Fruit fly (Drosophila melanogaster) whole organism, embryonic: ENCODE measurements around the gene elgi.

Experiments used
- B-H2 ChIP-seq: fragments of 200-800 bp; sonication (Bioruptor generic); optimal IDR thresholded peaks from 2 replicates; lab custom pipeline; 2018; ENCODE audit warnings: missing biosample characterization, mild to moderate bottlenecking, missing genetic modification characterization
- CG10321 ChIP-seq: fragments of 200-800 bp; sonication (Bioruptor generic); IDR thresholded peaks from 2 replicates; pipeline ENCODE4 v1.3.6; 2022; ENCODE audit warnings: missing biosample characterization, missing genetic modification characterization
- CG10462 ChIP-seq: fragments of 200-800 bp; sonication (Bioruptor generic); optimal IDR thresholded peaks from 2 replicates; lab custom pipeline; 2016; ENCODE audit warnings: missing biosample characterization, missing genetic modification characterization
- CG10959 ChIP-seq: fragments of 200-800 bp; sonication (Bioruptor generic); IDR thresholded peaks from 2 replicates; pipeline ENCODE4 v1.3.6; 2022; ENCODE audit warnings: missing biosample characterization, missing genetic modification characterization
- CG11085 ChIP-seq: fragments of 200-800 bp; sonication (Bioruptor generic); IDR thresholded peaks from 2 replicates; pipeline ENCODE4 v1.3.6; 2022; ENCODE audit warnings: missing biosample characterization, missing genetic modification characterization
- CG1233 ChIP-seq: fragments of 200-800 bp; sonication (Bioruptor generic); optimal IDR thresholded peaks from 4 replicates; lab custom pipeline; 2018; ENCODE audit warnings: missing biosample characterization, mild to moderate bottlenecking, missing genetic modification characterization
- CG12659 ChIP-seq: fragments of 200-800 bp; sonication (Bioruptor generic); optimal IDR thresholded peaks from 3 replicates; lab custom pipeline; 2017; ENCODE audit warnings: mild to moderate bottlenecking, missing biosample characterization, missing genetic modification reagents, missing genetic modification characterization
- CG13123 ChIP-seq: fragments of 200-800 bp; sonication (Bioruptor generic); optimal IDR thresholded peaks from 2 replicates; lab custom pipeline; 2016; ENCODE audit warnings: missing biosample characterization, missing genetic modification characterization
- CG13296 ChIP-seq: fragments of 200-800 bp; sonication (Bioruptor generic); optimal IDR thresholded peaks from 3 replicates; lab custom pipeline; 2018; ENCODE audit warnings: missing biosample characterization, mild to moderate bottlenecking, missing genetic modification characterization
- CG13775 ChIP-seq: fragments of 200-800 bp; sonication (Bioruptor generic); optimal IDR thresholded peaks from 3 replicates; lab custom pipeline; 2017; ENCODE audit warnings: missing biosample characterization, mild to moderate bottlenecking, missing genetic modification characterization
- CG13894 ChIP-seq: fragments of 200-800 bp; sonication (Bioruptor generic); optimal IDR thresholded peaks from 3 replicates; lab custom pipeline; 2018; ENCODE audit warnings: missing biosample characterization, mild to moderate bottlenecking, missing genetic modification characterization, moderate library complexity
- CG14441 ChIP-seq: fragments of 200-800 bp; sonication (Bioruptor generic); IDR thresholded peaks from 2 replicates; pipeline ENCODE4 v1.3.6; 2022; ENCODE audit warnings: missing biosample characterization, missing genetic modification characterization
- CG17912 ChIP-seq: fragments of 200-800 bp; sonication (Bioruptor generic); optimal IDR thresholded peaks from 2 replicates; lab custom pipeline; 2018; ENCODE audit warnings: missing biosample characterization, mild to moderate bottlenecking, missing genetic modification characterization
- CG18599 ChIP-seq: fragments of 200-800 bp; sonication (Bioruptor generic); optimal IDR thresholded peaks from 3 replicates; lab custom pipeline; 2017; ENCODE audit warnings: missing biosample characterization, missing genetic modification characterization, mild to moderate bottlenecking, moderate library complexity, missing genetic modification reagents
- CG30431 ChIP-seq: fragments of 200-800 bp; sonication (Bioruptor generic); optimal IDR thresholded peaks from 2 replicates; lab custom pipeline; 2017; ENCODE audit warnings: missing biosample characterization, missing genetic modification characterization
- CG4328 ChIP-seq: fragments of 200-800 bp; sonication (Bioruptor generic); optimal IDR thresholded peaks from 3 replicates; lab custom pipeline; 2017; ENCODE audit warnings: missing biosample characterization, missing genetic modification reagents, missing genetic modification characterization
- CG4360 ChIP-seq: fragments of 200-800 bp; sonication (Bioruptor generic); IDR thresholded peaks from 2 replicates; pipeline ENCODE4 v1.3.6; 2022; ENCODE audit warnings: missing biosample characterization, missing genetic modification characterization
- CG4707 ChIP-seq: fragments of 200-800 bp; sonication (Bioruptor generic); optimal IDR thresholded peaks from 2 replicates; lab custom pipeline; 2018; ENCODE audit warnings: missing biosample characterization, mild to moderate bottlenecking, missing genetic modification characterization, moderate library complexity
- CG6813 ChIP-seq: fragments of 200-800 bp; sonication (Bioruptor generic); optimal IDR thresholded peaks from 2 replicates; lab custom pipeline; 2017; ENCODE audit warnings: missing biosample characterization, missing genetic modification characterization, mild to moderate bottlenecking, moderate library complexity, missing genetic modification reagents
- CG7372 ChIP-seq: fragments of 200-800 bp; sonication (Bioruptor generic); IDR thresholded peaks from 2 replicates; pipeline ENCODE4 v1.3.6; 2022; ENCODE audit warnings: missing biosample characterization, missing genetic modification characterization
- CG8359 ChIP-seq: fragments of 200-800 bp; sonication (Bioruptor generic); optimal IDR thresholded peaks from 2 replicates; lab custom pipeline; 2017; ENCODE audit warnings: missing biosample characterization, mild to moderate bottlenecking, missing genetic modification characterization, borderline replicate concordance
- CG9727 ChIP-seq: fragments of 200-800 bp; sonication (Bioruptor generic); optimal IDR thresholded peaks from 3 replicates; lab custom pipeline; 2017; ENCODE audit warnings: missing biosample characterization, mild to moderate bottlenecking, missing genetic modification characterization
- CrebB ChIP-seq: fragments of 200-800 bp; sonication (Bioruptor generic); optimal IDR thresholded peaks from 3 replicates; lab custom pipeline; 2018; ENCODE audit warnings: missing biosample characterization, mild to moderate bottlenecking, missing genetic modification characterization
- Dp ChIP-seq: fragments of 200-800 bp; sonication (Bioruptor generic); optimal IDR thresholded peaks from 2 replicates; lab custom pipeline; 2018; ENCODE audit warnings: missing biosample characterization, mild to moderate bottlenecking, missing genetic modification characterization, moderate library complexity
- Drgx ChIP-seq: fragments of 200-800 bp; sonication (Bioruptor generic); IDR thresholded peaks from 2 replicates; pipeline ENCODE4 v1.3.6; 2022; ENCODE audit warnings: missing biosample characterization, missing genetic modification characterization
- Hsf ChIP-seq: fragments of 200-800 bp; sonication (Bioruptor generic); optimal IDR thresholded peaks from 3 replicates; lab custom pipeline; 2016; ENCODE audit warnings: missing biosample characterization, missing genetic modification characterization
- Jarid2 ChIP-seq: fragments of 200-800 bp; sonication (Bioruptor generic); optimal IDR thresholded peaks from 3 replicates; lab custom pipeline; 2017; ENCODE audit warnings: mild to moderate bottlenecking, missing biosample characterization, missing genetic modification reagents, missing genetic modification characterization
- MBD-R2 ChIP-seq: fragments of 200-800 bp; sonication (Bioruptor generic); IDR thresholded peaks from 2 replicates; pipeline ENCODE4 v1.3.6; 2022; ENCODE audit warnings: missing biosample characterization, missing genetic modification characterization
- Med ChIP-seq: fragments of 200-800 bp; sonication (Bioruptor generic); peaks from one replicate; lab custom pipeline; 2016; ENCODE audit warnings: missing biosample characterization, missing genetic modification characterization, mild to moderate bottlenecking, inconsistent platforms, moderate library complexity
- Nf-YA ChIP-seq: fragments of 200-800 bp; sonication (Bioruptor generic); IDR thresholded peaks from 2 replicates; pipeline ENCODE4 v1.3.6; 2022; ENCODE audit warnings: missing biosample characterization, missing genetic modification characterization
- Sry-β ChIP-seq: fragments of 200-800 bp; sonication (Bioruptor generic); optimal IDR thresholded peaks from 2 replicates; lab custom pipeline; 2018; ENCODE audit warnings: missing biosample characterization, mild to moderate bottlenecking, missing genetic modification characterization, moderate library complexity
- Xbp1 ChIP-seq: fragments of 200-800 bp; sonication (Bioruptor generic); optimal IDR thresholded peaks from 3 replicates; lab custom pipeline; 2016; ENCODE audit warnings: missing biosample characterization, mild to moderate bottlenecking, missing genetic modification characterization
- Xrp1 ChIP-seq: fragments of 200-800 bp; sonication (Bioruptor generic); IDR thresholded peaks from 2 replicates; pipeline ENCODE4 v1.3.6; 2022; ENCODE audit warnings: missing biosample characterization, missing genetic modification characterization
- aop ChIP-seq: fragments of 200-800 bp; sonication (Bioruptor generic); IDR thresholded peaks from 2 replicates; pipeline ENCODE4 v1.3.6; 2022; ENCODE audit warnings: missing biosample characterization, missing genetic modification characterization
- bab2 ChIP-seq: fragments of 200-800 bp; sonication (Bioruptor generic); optimal IDR thresholded peaks from 2 replicates; lab custom pipeline; 2016; ENCODE audit warnings: missing biosample characterization, missing genetic modification characterization
- ci ChIP-seq: fragments of 200-800 bp; sonication (Bioruptor generic); IDR thresholded peaks from 3 replicates; pipeline ENCODE4 v1.3.6; 2022; ENCODE audit warnings: missing biosample characterization, missing genetic modification characterization
- gsb ChIP-seq: fragments of 200-800 bp; sonication (Bioruptor generic); IDR thresholded peaks from 2 replicates; pipeline ENCODE4 v1.3.6; 2022; ENCODE audit warnings: missing biosample characterization, missing genetic modification characterization
- gsb-n ChIP-seq: fragments of 200-800 bp; sonication (Bioruptor generic); optimal IDR thresholded peaks from 3 replicates; lab custom pipeline; 2018; ENCODE audit warnings: missing biosample characterization, mild to moderate bottlenecking, missing genetic modification characterization
- hth ChIP-seq: fragments of >200 bp; optimal IDR thresholded peaks from 2 replicates; lab custom pipeline; 2017; ENCODE audit warnings: inconsistent platforms
- ken ChIP-seq: fragments of 200-800 bp; sonication (Bioruptor generic); IDR thresholded peaks from 3 replicates; pipeline ENCODE4 v1.3.6; 2022; ENCODE audit warnings: missing biosample characterization, missing genetic modification characterization
- lab ChIP-seq: fragments of 200-800 bp; sonication (Bioruptor generic); optimal IDR thresholded peaks from 3 replicates; lab custom pipeline; 2017; ENCODE audit warnings: missing biosample characterization, missing genetic modification characterization, mild to moderate bottlenecking, moderate library complexity, missing genetic modification reagents
- mld ChIP-seq: fragments of 200-800 bp; sonication (Bioruptor generic); IDR thresholded peaks from 3 replicates; pipeline ENCODE4 v1.3.6; 2022; ENCODE audit warnings: missing biosample characterization, missing genetic modification characterization; ENCODE audit not compliant: partially characterized antibody
- org-1 ChIP-seq: fragments of 200-800 bp; sonication (Bioruptor generic); optimal IDR thresholded peaks from 2 replicates; lab custom pipeline; 2017; ENCODE audit warnings: missing biosample characterization, missing genetic modification characterization
- pb ChIP-seq: fragments of 200-800 bp; sonication (Bioruptor generic); optimal IDR thresholded peaks from 3 replicates; lab custom pipeline; 2016; ENCODE audit warnings: missing biosample characterization, missing genetic modification characterization
- prd ChIP-seq, 3 experiments: fragments of >200 bp in 2 of 3; fragments of 200-800 bp in 1 of 3; sonication (Bioruptor generic) in 1 of 3; optimal IDR thresholded peaks in 2 of 3; IDR thresholded peaks in 1 of 3; 2 replicates in 2 of 3; 3 replicates in 1 of 3; pipeline versions ENCODE4 v1.3.6 to Lab custom; 2017 to 2022; ENCODE audit warnings: missing biosample characterization in 1 of 3, missing genetic modification characterization in 1 of 3
- sens ChIP-seq: fragments of 200-800 bp; sonication (Bioruptor generic); peaks from one replicate; lab custom pipeline; 2016; ENCODE audit warnings: missing biosample characterization, missing genetic modification characterization
- sima ChIP-seq: fragments of 200-800 bp; sonication (Bioruptor generic); optimal IDR thresholded peaks from 2 replicates; lab custom pipeline; 2016; ENCODE audit warnings: missing biosample characterization, missing genetic modification characterization
- twi ChIP-seq: fragments of 200-800 bp; optimal IDR thresholded peaks from 2 replicates; lab custom pipeline; 2019; ENCODE audit warnings: missing biosample characterization, mild to moderate bottlenecking, missing genetic modification characterization, moderate library complexity

The elgi gene

dm6 chr3L:16004401-16005237 lies 48.3 kb downstream of the elgi start, which contains the start of the genes hzg and mRpS31 (continued):
- peak; percentile 9 for TF ChIP-seq Dp
- TF ChIP-seq CG13775 (GFP tag; lab: Kevin White, UChicago) = peak; percentile 56
- TF ChIP-seq CG30431 = no peak
- TF ChIP-seq CG6813 (GFP tag; lab: Kevin White, UChicago) = no peak
- TF ChIP-seq sens (GFP tag; lab: Kevin White, UChicago) = peak; percentile 89
- TF ChIP-seq hth (lab: Kevin White, UChicago) = no peak
- peak; percentile 73 for TF ChIP-seq Drgx (GFP tag; lab: Robert Waterston, UW)
- peak; percentile 67 for TF ChIP-seq Hsf (GFP tag; lab: Kevin White, UChicago)
- TF ChIP-seq ken (GFP tag; lab: Robert Waterston, UW) = 0 out of 3 replicates have a peak, but pooled peaks have one; percentile 37
- TF ChIP-seq sima (GFP tag; lab: Kevin White, UChicago) = no peak
- TF ChIP-seq Med (GFP tag; lab: Kevin White, UChicago) = peak; percentile 87
- TF ChIP-seq MBD-R2 (GFP tag; lab: Robert Waterston, UW) = peak; percentile 49; the same call in 1 of the 2 replicates
- no peak for TF ChIP-seq CrebB (tag; lab: Kevin White, UChicago)
- no peak for TF ChIP-seq CG4707 (GFP tag; lab: Kevin White, UChicago)
- TF ChIP-seq Jarid2 (GFP tag; lab: Kevin White, UChicago) = peak; percentile 74
- TF ChIP-seq twi (tag; lab: Kevin White, UChicago) = peak; percentile 28
- TF ChIP-seq bab2 (GFP tag; lab: Kevin White, UChicago) = no peak
- TF ChIP-seq CG13296 (GFP tag; lab: Kevin White, UChicago) = no peak
- TF ChIP-seq gsb (GFP tag; lab: Robert Waterston, UW) = no peak
- no peak for TF ChIP-seq CG10321
- TF ChIP-seq CG12659 (GFP tag; lab: Kevin White, UChicago) = peak; percentile 42
- peak; percentile 52; the same call in 1 of the 2 replicates for TF ChIP-seq Xrp1 (GFP tag; lab: Robert Waterston, UW)
- peak; percentile 31 for TF ChIP-seq lab (GFP tag; lab: Kevin White, UChicago)
- no peak for TF ChIP-seq org-1 (GFP tag; lab: Kevin White, UChicago)
- no peak for TF ChIP-seq aop (GFP tag; lab: Robert Waterston, UW)
- TF ChIP-seq gsb-n (tag; lab: Kevin White, UChicago) = peak; percentile 20
- no peak for TF ChIP-seq ci (GFP tag; lab: Robert Waterston, UW)
- no peak for TF ChIP-seq CG4360 (GFP tag; lab: Robert Waterston, UW)
- peak; percentile 91 for TF ChIP-seq Sry-β (GFP tag; lab: Kevin White, UChicago)
- no peak for TF ChIP-seq CG10959 (GFP tag; lab: Robert Waterston, UW)
- peak; percentile 45 for TF ChIP-seq CG1233
- peak; percentile 66; the same call in 1 of the 2 replicates for TF ChIP-seq CG7372
- peak; percentile 12 for TF ChIP-seq pb (GFP tag; lab: Kevin White, UChicago)
- no peak for TF ChIP-seq CG8359 (GFP tag; lab: Kevin White, UChicago)
- no peak for TF ChIP-seq B-H2 (GFP tag; lab: Kevin White, UChicago)
- no peak for TF ChIP-seq CG4328 (GFP tag; lab: Kevin White, UChicago)
- peak; percentile 54 for TF ChIP-seq Xbp1 (GFP tag; lab: Kevin White, UChicago)
- TF ChIP-seq CG10462 (GFP tag; lab: Kevin White, UChicago) = peak; percentile 32
- TF ChIP-seq Nf-YA (GFP tag; lab: Robert Waterston, UW) = 0 out of 2 replicates have a peak, but pooled peaks have one; percentile 7
- peak; percentile 35 for TF ChIP-seq CG9727
- no peak for TF ChIP-seq prd (optimal IDR thresholded peaks at IDR 0.05; lab: Kevin White, UChicago)
- peak; percentile 43; the same call in 2 of the 3 replicates for TF ChIP-seq prd (GFP tag; IDR thresholded peaks at IDR 0.05; lab: Robert Waterston, UW)
- peak; percentile 4 for TF ChIP-seq CG13123 (GFP tag; lab: Kevin White, UChicago)
- peak; percentile 44 for TF ChIP-seq CG13894 (tag; lab: Kevin White, UChicago)
- peak; percentile 49 for TF ChIP-seq CG18599 (GFP tag; lab: Kevin White, UChicago)
- no peak for TF ChIP-seq CG14441 (GFP tag; lab: Robert Waterston, UW)
- no peak for TF ChIP-seq CG17912 (GFP tag; lab: Kevin White, UChicago)
- TF ChIP-seq CG11085 = 0 out of 2 replicates have a peak, but pooled peaks have one; percentile 10
- no peak for TF ChIP-seq mld (GFP tag; lab: Robert Waterston, UW)
